Fruit fly (Drosophila melanogaster) whole organism, prepupa: ENCODE data around the gene CSN5.

Experiments
- CG10631 ChIP-seq: fragments of 200-800 bp; sonication (Bioruptor generic); optimal IDR thresholded peaks from 2 replicates; lab custom pipeline; 2016; ENCODE audit warnings: missing biosample characterization, missing genetic modification characterization
- CG11294 ChIP-seq: fragments of 200-800 bp; sonication (Bioruptor generic); IDR thresholded peaks from 2 replicates; pipeline ENCODE4 v1.3.6; 2022; ENCODE audit warnings: missing biosample characterization, missing genetic modification characterization
- CG11762 ChIP-seq: fragments of 200-800 bp; sonication (Bioruptor generic); optimal IDR thresholded peaks from 3 replicates; lab custom pipeline; 2016; ENCODE audit warnings: missing biosample characterization, missing genetic modification characterization; ENCODE audit not compliant: insufficient read depth
- CG15336 ChIP-seq: fragments of 200-800 bp; sonication (Bioruptor generic); IDR thresholded peaks from 2 replicates; pipeline ENCODE4 v1.3.6; 2022; ENCODE audit warnings: missing biosample characterization, missing genetic modification characterization
- CG1621 ChIP-seq: fragments of 200-800 bp; sonication (Bioruptor generic); optimal IDR thresholded peaks from 3 replicates; lab custom pipeline; 2018; ENCODE audit warnings: missing biosample characterization, mild to moderate bottlenecking, missing genetic modification characterization
- CG16779 ChIP-seq: fragments of 200-800 bp; sonication (Bioruptor generic); optimal IDR thresholded peaks from 3 replicates; lab custom pipeline; 2017; ENCODE audit warnings: missing biosample characterization, mild to moderate bottlenecking, missing genetic modification characterization
- CG31627 ChIP-seq: fragments of 200-800 bp; sonication (Bioruptor generic); optimal IDR thresholded peaks from 3 replicates; lab custom pipeline; 2016; ENCODE audit warnings: missing biosample characterization, missing genetic modification characterization
- CG32006 ChIP-seq: fragments of 200-800 bp; sonication (Bioruptor generic); optimal IDR thresholded peaks from 3 replicates; lab custom pipeline; 2017; ENCODE audit warnings: missing biosample characterization, mild to moderate bottlenecking, missing genetic modification characterization
- CG3919 ChIP-seq: fragments of 200-800 bp; sonication (Bioruptor generic); optimal IDR thresholded peaks from 3 replicates; lab custom pipeline; 2016; ENCODE audit warnings: missing biosample characterization, missing genetic modification characterization
- CG4318 ChIP-seq: fragments of 200-800 bp; sonication (Bioruptor generic); optimal IDR thresholded peaks from 3 replicates; lab custom pipeline; 2017; ENCODE audit warnings: missing biosample characterization, mild to moderate bottlenecking, missing genetic modification characterization
- CG6163 ChIP-seq: fragments of 200-800 bp; sonication (Bioruptor generic); IDR thresholded peaks from 3 replicates; pipeline ENCODE4 v1.3.6; 2022; ENCODE audit warnings: missing biosample characterization, missing genetic modification characterization
- CG6276 ChIP-seq: fragments of 200-800 bp; sonication (Bioruptor generic); optimal IDR thresholded peaks from 2 replicates; lab custom pipeline; 2017; ENCODE audit warnings: missing biosample characterization, mild to moderate bottlenecking, missing genetic modification characterization
- CG6792 ChIP-seq: fragments of 200-800 bp; sonication (Bioruptor generic); optimal IDR thresholded peaks from 3 replicates; lab custom pipeline; 2016; ENCODE audit warnings: missing biosample characterization, missing genetic modification characterization
- CG6808 ChIP-seq: fragments of 200-800 bp; sonication (Bioruptor generic); optimal IDR thresholded peaks from 3 replicates; lab custom pipeline; 2017; ENCODE audit warnings: missing biosample characterization, missing genetic modification characterization, mild to moderate bottlenecking, moderate library complexity, missing genetic modification reagents
- CG7368 ChIP-seq: fragments of 200-800 bp; sonication (Bioruptor generic); optimal IDR thresholded peaks from 3 replicates; lab custom pipeline; 2016; ENCODE audit warnings: missing biosample characterization, missing genetic modification characterization
- CG8119 ChIP-seq: fragments of 200-800 bp; sonication (Bioruptor generic); IDR thresholded peaks from 3 replicates; pipeline ENCODE4 v1.3.6; 2022; ENCODE audit warnings: missing biosample characterization, missing genetic modification characterization
- CG8319 ChIP-seq: fragments of 200-800 bp; sonication (Bioruptor generic); optimal IDR thresholded peaks from 3 replicates; lab custom pipeline; 2016; ENCODE audit warnings: missing biosample characterization, missing genetic modification characterization
- CG8632 ChIP-seq: fragments of 200-800 bp; sonication (Bioruptor generic); optimal IDR thresholded peaks from 3 replicates; lab custom pipeline; 2016; ENCODE audit warnings: missing biosample characterization, missing genetic modification characterization
- Eip75B ChIP-seq: fragments of 200-800 bp; sonication (Bioruptor generic); optimal IDR thresholded peaks from 3 replicates; lab custom pipeline; 2016; ENCODE audit warnings: missing biosample characterization, missing genetic modification characterization
- Eip93F ChIP-seq: fragments of 200-800 bp; sonication (Bioruptor generic); optimal IDR thresholded peaks from 2 replicates; lab custom pipeline; 2016; ENCODE audit warnings: missing biosample characterization, mild to moderate bottlenecking, missing genetic modification characterization
- Ets96B ChIP-seq: fragments of 200-800 bp; optimal IDR thresholded peaks from 2 replicates; lab custom pipeline; 2019; ENCODE audit warnings: missing biosample characterization, mild to moderate bottlenecking, missing genetic modification characterization, moderate library complexity
- Gug ChIP-seq: fragments of 200-800 bp; sonication (Bioruptor generic); IDR thresholded peaks from 2 replicates; pipeline ENCODE4 v1.3.6; 2022; ENCODE audit warnings: missing biosample characterization, missing genetic modification characterization
- Hr38 ChIP-seq: sonication (Bioruptor generic); optimal IDR thresholded peaks from 2 replicates; lab custom pipeline; 2016; ENCODE audit warnings: missing biosample characterization, missing genetic modification characterization
- Hr39 ChIP-seq: fragments of 200-800 bp; sonication (Bioruptor generic); optimal IDR thresholded peaks from 2 replicates; lab custom pipeline; 2016; ENCODE audit warnings: missing biosample characterization, missing genetic modification characterization
- Hr4 ChIP-seq: fragments of 200-800 bp; sonication (Bioruptor generic); optimal IDR thresholded peaks from 3 replicates; lab custom pipeline; 2016; ENCODE audit warnings: missing biosample characterization, missing genetic modification characterization
- Lpt ChIP-seq: fragments of 200-800 bp; sonication (Bioruptor generic); optimal IDR thresholded peaks from 3 replicates; lab custom pipeline; 2016; ENCODE audit warnings: missing biosample characterization, missing genetic modification characterization
- Met ChIP-seq: fragments of 200-800 bp; sonication (Bioruptor generic); optimal IDR thresholded peaks from 3 replicates; lab custom pipeline; 2016; ENCODE audit warnings: missing biosample characterization, missing genetic modification characterization
- OdsH ChIP-seq: fragments of 200-800 bp; sonication (Bioruptor generic); optimal IDR thresholded peaks from 3 replicates; lab custom pipeline; 2016; ENCODE audit warnings: missing biosample characterization, missing genetic modification characterization
- Smox ChIP-seq: fragments of 200-800 bp; sonication (Bioruptor generic); optimal IDR thresholded peaks from 3 replicates; lab custom pipeline; 2016; ENCODE audit warnings: missing biosample characterization, missing genetic modification characterization
- Sox102F ChIP-seq: fragments of 200-800 bp; sonication (Bioruptor generic); optimal IDR thresholded peaks from 2 replicates; lab custom pipeline; 2016; ENCODE audit warnings: missing biosample characterization, mild to moderate bottlenecking, missing genetic modification characterization
- Sox14 ChIP-seq: fragments of 200-800 bp; sonication (Bioruptor generic); optimal IDR thresholded peaks from 3 replicates; lab custom pipeline; 2016; ENCODE audit warnings: missing biosample characterization, missing genetic modification characterization
- Sox15 ChIP-seq: fragments of 200-800 bp; sonication (Bioruptor generic); optimal IDR thresholded peaks from 3 replicates; lab custom pipeline; 2016; ENCODE audit warnings: missing biosample characterization, missing genetic modification characterization
- acj6 ChIP-seq: fragments of 200-800 bp; sonication (Bioruptor generic); optimal IDR thresholded peaks from 3 replicates; lab custom pipeline; 2016; ENCODE audit warnings: missing biosample characterization, missing genetic modification characterization
- dac ChIP-seq: fragments of 200-800 bp; sonication (Bioruptor generic); optimal IDR thresholded peaks from 2 replicates; lab custom pipeline; 2017; ENCODE audit warnings: missing biosample characterization, mild to moderate bottlenecking, missing genetic modification characterization
- eg ChIP-seq: fragments of 200-800 bp; sonication (Bioruptor generic); IDR thresholded peaks from 3 replicates; pipeline ENCODE4 v1.3.6; 2022; ENCODE audit warnings: missing biosample characterization, missing genetic modification characterization
- esn ChIP-seq: fragments of 200-800 bp; sonication (Bioruptor generic); optimal IDR thresholded peaks from 2 replicates; lab custom pipeline; 2016; ENCODE audit warnings: missing biosample characterization, mild to moderate bottlenecking, missing genetic modification characterization, moderate library complexity
- fd59A ChIP-seq: fragments of 200-800 bp; sonication (Bioruptor generic); optimal IDR thresholded peaks from 2 replicates; lab custom pipeline; 2017; ENCODE audit warnings: missing biosample characterization, mild to moderate bottlenecking, missing genetic modification characterization, missing genetic modification reagents
- lz ChIP-seq: fragments of 200-800 bp; sonication (Bioruptor generic); optimal IDR thresholded peaks from 3 replicates; lab custom pipeline; 2016; ENCODE audit warnings: missing biosample characterization, missing genetic modification characterization
- pdm3 ChIP-seq: fragments of 200-800 bp; sonication (Bioruptor generic); optimal IDR thresholded peaks from 3 replicates; lab custom pipeline; 2016; ENCODE audit warnings: missing biosample characterization, missing genetic modification characterization
- svp ChIP-seq: fragments of 200-800 bp; sonication (Bioruptor generic); peaks from one replicate; lab custom pipeline; 2016; ENCODE audit warnings: missing biosample characterization, missing genetic modification characterization
- topi ChIP-seq: fragments of 200-800 bp; sonication (Bioruptor generic); optimal IDR thresholded peaks from 3 replicates; lab custom pipeline; 2016; ENCODE audit warnings: missing biosample characterization, missing genetic modification characterization
- vri ChIP-seq: fragments of 200-800 bp; sonication (Bioruptor generic); optimal IDR thresholded peaks from 3 replicates; lab custom pipeline; 2016; ENCODE audit warnings: missing biosample characterization, mild to moderate bottlenecking, missing genetic modification characterization

The CSN5 gene

dm6 chr3R:16442937-16443336 lies 27.0 kb upstream of the CSN5 start, which contains the start of the genes Ttc1 and CG14882 (continued):
- TF ChIP-seq Smox (GFP tag; lab: Kevin White, UChicago) (no peak), CG16779 (tag; lab: Kevin White, UChicago) (no peak), CG1621 (tag; lab: Kevin White, UChicago) (no peak), Ets96B (peak; percentile 81), Hr38 (GFP tag; lab: Kevin White, UChicago) (no peak), CG8319 (GFP tag; lab: Kevin White, UChicago) (no peak), Hr4 (no peak), svp (GFP tag; lab: Kevin White, UChicago) (no peak)

dm6 chr3R:16446836-16447235 lies 23.1 kb upstream of the CSN5 start:
- no peak for TF ChIP-seq Sox15 (GFP tag; lab: Kevin White, UChicago)
- no peak for TF ChIP-seq topi
- TF ChIP-seq vri (GFP tag; lab: Kevin White, UChicago): peak; percentile 73
- peak; percentile 83 for TF ChIP-seq svp (GFP tag; lab: Kevin White, UChicago)
- no peak for TF ChIP-seq esn

- no peak for TF ChIP-seq Hr39
- TF ChIP-seq vri (GFP tag; lab: Kevin White, UChicago): peak; percentile 82
- peak; percentile 41 for TF ChIP-seq svp (GFP tag; lab: Kevin White, UChicago)
Observed at dm6 chr3R:16447448-16448045, 22.4 kb upstream of the CSN5 start.

dm6 chr3R:16448378-16449134 lies 21.3 kb upstream of the CSN5 start:
- TF ChIP-seq CG16779 (tag; lab: Kevin White, UChicago) (peak; percentile 68), CG3919 (no peak), Hr4 (peak; percentile 57), Met (GFP tag; lab: Kevin White, UChicago) (no peak), esn (no peak), CG8119 (GFP tag; lab: Robert Waterston, UW) (peak; percentile 80), CG1621 (tag; lab: Kevin White, UChicago) (peak; percentile 61), Sox14 (no peak), CG6163 (GFP tag; lab: Robert Waterston, UW) (peak; percentile 90), CG10631 (GFP tag; lab: Kevin White, UChicago) (no peak), Eip93F (GFP tag; lab: Kevin White, UChicago) (no peak), CG8319 (GFP tag; lab: Kevin White, UChicago) (no peak), Ets96B (peak; percentile 6), CG31627 (GFP tag; lab: Kevin White, UChicago) (no peak), acj6 (GFP tag; lab: Kevin White, UChicago) (no peak), CG7368 (no peak), Hr39 (no peak), CG6808 (GFP tag; lab: Kevin White, UChicago) (peak; percentile 79), CG32006 (GFP tag; lab: Kevin White, UChicago) (peak; percentile 78), CG11762 (peak; percentile 68), vri (GFP tag; lab: Kevin White, UChicago) (no peak), Smox (GFP tag; lab: Kevin White, UChicago) (no peak), lz (GFP tag; lab: Kevin White, UChicago) (no peak), eg (GFP tag; lab: Robert Waterston, UW) (peak; percentile 93), Sox15 (GFP tag; lab: Kevin White, UChicago) (no peak), Hr38 (GFP tag; lab: Kevin White, UChicago) (peak; percentile 43), Sox102F (GFP tag; lab: Kevin White, UChicago) (no peak), Lpt (peak; percentile 61), Eip75B (GFP tag; lab: Kevin White, UChicago) (no peak), Gug (GFP tag; lab: Robert Waterston, UW) (peak; percentile 92), CG4318 (GFP tag; lab: Kevin White, UChicago) (no peak), fd59A (GFP tag; lab: Kevin White, UChicago) (no peak), svp (GFP tag; lab: Kevin White, UChicago) (no peak), CG15336 (GFP tag; lab: Robert Waterston, UW) (peak; percentile 88), pdm3 (GFP tag; lab: Kevin White, UChicago) (no peak), OdsH (GFP tag; lab: Kevin White, UChicago) (no peak), CG8632 (no peak), CG11294 (GFP tag; lab: Robert Waterston, UW) (peak; percentile 79), dac (GFP tag; lab: Kevin White, UChicago) (peak; percentile 35), CG6792 (GFP tag; lab: Kevin White, UChicago) (no peak), CG6276 (GFP tag; lab: Kevin White, UChicago) (peak; percentile 93)
